Worm (Caenorhabditis elegans): ENCODE measurements around the gene F54B3.1.

Gene F54B3.1

DNA sequence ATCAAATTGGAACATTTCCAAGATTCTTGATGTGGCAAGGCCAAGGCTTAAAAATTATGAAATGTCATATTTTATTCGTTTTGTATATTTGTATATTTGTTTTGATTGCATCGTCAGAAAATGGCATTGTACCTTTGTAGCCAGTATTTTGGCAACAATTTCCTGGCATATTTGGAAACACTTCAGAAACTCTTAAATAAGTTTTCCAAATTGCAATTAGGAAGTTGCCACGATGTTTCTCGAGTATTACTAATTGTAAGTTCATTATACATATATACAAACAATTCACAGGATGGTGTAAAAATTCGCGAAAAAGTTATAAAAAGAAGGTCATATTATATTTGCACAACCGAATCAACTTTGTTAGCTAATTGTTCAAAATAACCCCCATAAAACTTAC, 64.2 kb downstream of the F54B3.1 start, which contains the start of gene idpp-8:
TSS of gene idpp-8 (plus strand) at position 301 of the 400 bp plus-strand sequence.
- TF ChIP-seq tra-4 (tag; optimal IDR thresholded peaks at IDR 0.05) (no peak), ceh-36 (tag; optimal IDR thresholded peaks at IDR 0.05) (no peak), ets-7 (tag; optimal IDR thresholded peaks at IDR 0.05) (no peak), scrt-1 (GFP tag; IDR thresholded peaks at IDR 0.05) (no peak), sea-1 (GFP tag; conservative IDR thresholded peaks at IDR 0.05) (no peak), pes-1 (GFP tag; IDR thresholded peaks at IDR 0.05) (no peak), hmg-4 (GFP tag; optimal IDR thresholded peaks at IDR 0.05) (no peak), hnd-1 (tag; optimal IDR thresholded peaks at IDR 0.05) (no peak), aly-1 (tag; optimal IDR thresholded peaks at IDR 0.05) (no peak), hmbx-1 (tag; optimal IDR thresholded peaks at IDR 0.05) (no peak), ama-1 (optimal IDR thresholded peaks at IDR 0.05) (no peak), B0310.2 (tag; optimal IDR thresholded peaks at IDR 0.05) (no peak), ceh-13 (GFP tag; optimal IDR thresholded peaks at IDR 0.05) (no peak), flt-1 (GFP tag; IDR thresholded peaks at IDR 0.05) (no peak), tbx-37 (GFP tag; conservative IDR thresholded peaks at IDR 0.05) (no peak), tbx-11 (GFP tag; IDR thresholded peaks at IDR 0.05) (no peak), F13C5.2 (tag; optimal IDR thresholded peaks at IDR 0.05) (no peak)

ce11 chrII:10316119-10316518, 65.1 kb downstream of the F54B3.1 start, which contains the start of gene gcy-5:
TSS of gene gcy-5 (minus strand) at chrII:10316219.
- TF ChIP-seq ama-1 (optimal IDR thresholded peaks at IDR 0.05) (no peak), hmbx-1 (tag; optimal IDR thresholded peaks at IDR 0.05) (no peak), sea-1 (GFP tag; conservative IDR thresholded peaks at IDR 0.05) (no peak), tbx-37 (GFP tag; conservative IDR thresholded peaks at IDR 0.05) (no peak), ceh-13 (GFP tag; optimal IDR thresholded peaks at IDR 0.05) (no peak), aly-1 (tag; optimal IDR thresholded peaks at IDR 0.05) (no peak), hnd-1 (tag; optimal IDR thresholded peaks at IDR 0.05) (no peak), tra-4 (tag; optimal IDR thresholded peaks at IDR 0.05) (no peak), ceh-36 (tag; optimal IDR thresholded peaks at IDR 0.05) (no peak), flt-1 (GFP tag; IDR thresholded peaks at IDR 0.05) (no peak), hmg-4 (GFP tag; optimal IDR thresholded peaks at IDR 0.05) (no peak), F13C5.2 (tag; optimal IDR thresholded peaks at IDR 0.05) (no peak), tbx-11 (GFP tag; IDR thresholded peaks at IDR 0.05) (no peak), B0310.2 (tag; optimal IDR thresholded peaks at IDR 0.05) (no peak), scrt-1 (GFP tag; IDR thresholded peaks at IDR 0.05) (no peak), pes-1 (GFP tag; IDR thresholded peaks at IDR 0.05) (no peak), ets-7 (tag; optimal IDR thresholded peaks at IDR 0.05) (no peak)

DNA sequence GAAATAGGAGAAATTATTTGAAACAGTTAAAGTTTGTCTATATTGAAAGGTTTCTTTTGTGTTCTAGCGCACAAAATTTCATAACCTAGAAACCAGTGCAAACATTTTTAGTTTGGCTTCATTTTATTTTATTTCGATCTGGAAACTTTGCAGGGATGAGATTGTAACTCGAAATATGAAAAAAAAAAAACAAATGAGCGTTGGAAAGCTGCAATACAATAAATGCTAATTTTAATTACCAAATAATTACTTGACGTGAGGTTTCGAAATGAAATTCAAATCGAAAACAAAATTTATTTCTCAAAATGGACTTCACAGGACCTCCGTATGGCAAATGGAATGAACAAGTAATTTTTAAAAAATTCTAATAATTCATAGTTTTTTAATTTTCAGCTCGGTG, 65.9 kb downstream of the F54B3.1 start, which contains the start of gene M02G9.4:
TSS of gene M02G9.4 (plus strand) at position 301 of the 400 bp plus-strand sequence.
- TF ChIP-seq pes-1 (GFP tag; IDR thresholded peaks at IDR 0.05) (no peak), sea-1 (GFP tag; conservative IDR thresholded peaks at IDR 0.05) (no peak), scrt-1 (GFP tag; IDR thresholded peaks at IDR 0.05) (no peak), B0310.2 (tag; optimal IDR thresholded peaks at IDR 0.05) (no peak), hmg-4 (GFP tag; optimal IDR thresholded peaks at IDR 0.05) (no peak), tra-4 (tag; optimal IDR thresholded peaks at IDR 0.05) (no peak), flt-1 (GFP tag; IDR thresholded peaks at IDR 0.05) (no peak), tbx-37 (GFP tag; conservative IDR thresholded peaks at IDR 0.05) (no peak), aly-1 (tag; optimal IDR thresholded peaks at IDR 0.05) (no peak), tbx-11 (GFP tag; IDR thresholded peaks at IDR 0.05) (no peak), hnd-1 (tag; optimal IDR thresholded peaks at IDR 0.05) (no peak), ceh-36 (tag; optimal IDR thresholded peaks at IDR 0.05) (no peak), hmbx-1 (tag; optimal IDR thresholded peaks at IDR 0.05) (no peak), ama-1 (optimal IDR thresholded peaks at IDR 0.05) (no peak), ceh-13 (GFP tag; optimal IDR thresholded peaks at IDR 0.05) (no peak), F13C5.2 (tag; optimal IDR thresholded peaks at IDR 0.05) (no peak), ets-7 (tag; optimal IDR thresholded peaks at IDR 0.05) (no peak)
